Worm (Caenorhabditis elegans) whole organism, early embryonic: ENCODE measurements around the gene natc-2.

Experiments
- B0310.2 ChIP-seq: sonication (generic microtip); optimal IDR thresholded peaks from 2 replicates; lab custom pipeline; 2016; ENCODE audit warnings: mild to moderate bottlenecking, missing genetic modification characterization, missing compliant biosample characterization
- F13C5.2 ChIP-seq: sonication (generic microtip); optimal IDR thresholded peaks from 2 replicates; lab custom pipeline; 2017; ENCODE audit warnings: mild to moderate bottlenecking, missing genetic modification characterization, inconsistent platforms, missing compliant biosample characterization
- aly-1 ChIP-seq: sonication (generic microtip); optimal IDR thresholded peaks from 2 replicates; lab custom pipeline; 2016; ENCODE audit warnings: missing genetic modification characterization, missing compliant biosample characterization
- ama-1 ChIP-seq: fragments of 150-350 bp; optimal IDR thresholded peaks from 2 replicates; lab custom pipeline; 2014
- ceh-13 ChIP-seq: fragments of 200-800 bp; sonication (Bioruptor generic); optimal IDR thresholded peaks from 2 replicates; lab custom pipeline; 2018; ENCODE audit warnings: mild to moderate bottlenecking, missing genetic modification characterization, missing compliant biosample characterization
- ceh-36 ChIP-seq: sonication (generic microtip); optimal IDR thresholded peaks from 2 replicates; lab custom pipeline; 2016; ENCODE audit warnings: missing genetic modification characterization, inconsistent platforms, missing compliant biosample characterization
- ets-7 ChIP-seq: sonication (generic microtip); optimal IDR thresholded peaks from 2 replicates; lab custom pipeline; 2016; ENCODE audit warnings: missing genotype, missing genetic modification characterization, missing compliant biosample characterization
- flt-1 ChIP-seq: fragments of 200-800 bp; sonication (Bioruptor generic); IDR thresholded peaks from 2 replicates; pipeline ENCODE4 v1.3.6; 2022; ENCODE audit warnings: missing genetic modification characterization, missing compliant biosample characterization
- hmbx-1 ChIP-seq: sonication (generic microtip); optimal IDR thresholded peaks from 2 replicates; lab custom pipeline; 2016; ENCODE audit warnings: mild to moderate bottlenecking, missing genetic modification characterization, missing compliant biosample characterization
- hmg-4 ChIP-seq: fragments of 200-800 bp; sonication (Bioruptor generic); optimal IDR thresholded peaks from 2 replicates; lab custom pipeline; 2018; ENCODE audit warnings: mild to moderate bottlenecking, missing genetic modification characterization, missing compliant biosample characterization
- hnd-1 ChIP-seq: sonication (generic microtip); optimal IDR thresholded peaks from 2 replicates; lab custom pipeline; 2016; ENCODE audit warnings: missing genetic modification characterization, missing compliant biosample characterization
- pes-1 ChIP-seq: fragments of 200-800 bp; sonication (Bioruptor generic); IDR thresholded peaks from 2 replicates; pipeline ENCODE4 v1.3.6; 2022; ENCODE audit warnings: missing genetic modification reagents, missing genetic modification characterization, missing compliant biosample characterization
- scrt-1 ChIP-seq: fragments of 200-800 bp; sonication (Bioruptor generic); IDR thresholded peaks from 2 replicates; pipeline ENCODE4 v1.3.6; 2022; ENCODE audit warnings: missing genetic modification characterization, missing compliant biosample characterization
- sea-1 ChIP-seq: fragments of 200-800 bp; sonication (Bioruptor generic); conservative IDR thresholded peaks from 2 replicates; pipeline ENCODE4 v1.3.6; 2022; ENCODE audit warnings: missing genetic modification characterization, missing compliant biosample characterization
- tbx-11 ChIP-seq: fragments of 200-800 bp; sonication (Bioruptor generic); IDR thresholded peaks from 2 replicates; pipeline ENCODE4 v1.3.6; 2022; ENCODE audit warnings: missing genetic modification characterization, missing compliant biosample characterization
- tbx-37 ChIP-seq: fragments of 200-800 bp; sonication (Bioruptor generic); conservative IDR thresholded peaks from 2 replicates; pipeline ENCODE4 v1.3.6; 2022; ENCODE audit warnings: missing genetic modification reagents, missing genetic modification characterization, missing compliant biosample characterization
- tra-4 ChIP-seq: sonication (generic microtip); optimal IDR thresholded peaks from 2 replicates; lab custom pipeline; 2017; ENCODE audit warnings: missing genetic modification characterization, missing compliant biosample characterization

The natc-2 gene

DNA sequence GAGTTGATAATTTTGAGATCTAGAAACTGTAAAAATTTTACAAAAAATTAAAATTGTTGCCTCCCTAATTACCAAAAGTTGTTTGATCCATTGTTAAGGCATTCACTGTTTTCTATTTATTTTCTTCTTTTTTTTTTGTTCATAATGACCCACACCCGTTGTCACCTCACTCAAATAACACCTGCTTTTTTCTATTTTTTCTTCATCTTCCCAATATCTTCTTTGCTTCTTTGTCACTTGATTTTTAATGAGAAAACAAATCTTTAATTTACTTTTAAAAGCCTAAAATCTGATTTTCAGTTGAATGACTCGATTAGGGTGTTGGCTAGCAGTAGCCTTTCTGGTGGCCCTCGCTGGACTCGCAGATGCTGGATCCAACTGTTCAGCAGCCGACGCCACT is 29.5 kb downstream of the natc-2 start, which contains the start of gene ncx-2:
TSS of gene ncx-2 (plus strand) at position 301 of the 400 bp plus-strand sequence.
- TF ChIP-seq hnd-1 (tag; lab: Kevin White, UChicago): no peak
- TF ChIP-seq tra-4 (tag; lab: Kevin White, UChicago): no peak
- TF ChIP-seq tbx-37: no peak
- TF ChIP-seq sea-1 (GFP tag; lab: Robert Waterston, UW): no peak
- no peak for TF ChIP-seq flt-1 (GFP tag; lab: Robert Waterston, UW)
- TF ChIP-seq ceh-36 (tag; lab: Kevin White, UChicago): no peak
- no peak for TF ChIP-seq aly-1 (tag; lab: Kevin White, UChicago)
- TF ChIP-seq ceh-13 (GFP tag; lab: Kevin White, UChicago): no peak
- no peak for TF ChIP-seq tbx-11 (GFP tag; lab: Robert Waterston, UW)

DNA sequence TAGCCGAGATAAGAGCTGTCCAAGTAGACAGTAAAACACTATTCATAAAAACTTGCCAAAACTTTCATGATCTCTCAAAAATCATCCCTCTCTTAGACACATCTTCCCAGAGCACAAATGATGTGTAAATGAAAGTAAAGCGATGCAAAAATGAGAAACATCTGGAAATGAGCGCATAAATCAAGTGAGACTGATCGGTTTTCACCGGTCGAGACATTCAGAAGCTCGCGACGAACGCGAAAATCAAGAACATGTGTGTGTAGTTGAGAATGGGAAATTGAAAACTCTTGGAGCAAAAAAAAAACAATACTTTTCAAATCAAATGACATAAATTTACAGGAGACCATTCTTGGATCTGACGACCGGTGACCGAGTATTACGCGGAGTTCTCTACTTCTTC is 30.5 kb downstream of the natc-2 start:
- TF ChIP-seq pes-1 (GFP tag; lab: Robert Waterston, UW): no peak
- TF ChIP-seq hmbx-1 (tag; lab: Kevin White, UChicago): no peak
- no peak for TF ChIP-seq ets-7 (tag; lab: Kevin White, UChicago)
- no peak for TF ChIP-seq F13C5.2 (tag; lab: Kevin White, UChicago)
- no peak for TF ChIP-seq aly-1 (tag; lab: Kevin White, UChicago)
- TF ChIP-seq flt-1 (GFP tag; lab: Robert Waterston, UW): no peak
- no peak for TF ChIP-seq hnd-1 (tag; lab: Kevin White, UChicago)
- TF ChIP-seq ceh-13 (GFP tag; lab: Kevin White, UChicago): no peak
- TF ChIP-seq tbx-37: no peak
- no peak for TF ChIP-seq tbx-11 (GFP tag; lab: Robert Waterston, UW)
- TF ChIP-seq tra-4 (tag; lab: Kevin White, UChicago): no peak
- TF ChIP-seq sea-1 (GFP tag; lab: Robert Waterston, UW): no peak
- TF ChIP-seq ama-1: no peak
- no peak for TF ChIP-seq hmg-4
- TF ChIP-seq B0310.2 (tag; lab: Kevin White, UChicago): no peak
- no peak for TF ChIP-seq scrt-1 (GFP tag; lab: Robert Waterston, UW)
- no peak for TF ChIP-seq ceh-36 (tag; lab: Kevin White, UChicago)

DNA sequence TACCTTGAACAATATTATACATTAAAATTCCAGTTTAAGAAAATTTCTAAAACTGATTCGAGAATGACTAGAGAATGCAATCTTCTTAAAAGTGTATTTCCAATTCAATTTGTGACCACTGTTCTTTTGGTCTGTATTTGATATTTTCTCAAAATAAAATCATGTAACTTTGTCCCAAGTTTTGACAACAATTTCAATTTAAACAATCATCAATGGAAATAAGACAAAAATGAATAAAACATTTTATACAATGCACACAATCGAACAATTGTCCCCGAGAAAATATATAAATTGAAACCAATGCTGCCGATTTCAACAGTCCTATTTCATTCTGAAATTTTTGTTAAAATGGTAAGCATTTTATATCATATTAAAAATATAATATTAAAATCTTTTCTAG is 37.8 kb downstream of the natc-2 start, which contains the start of gene C10G8.4:
TSS of gene C10G8.4 (plus strand) at position 301 of the 400 bp plus-strand sequence.
- TF ChIP-seq flt-1 (GFP tag; lab: Robert Waterston, UW): no peak
- TF ChIP-seq tra-4 (tag; lab: Kevin White, UChicago): no peak
- no peak for TF ChIP-seq tbx-37
- no peak for TF ChIP-seq ets-7 (tag; lab: Kevin White, UChicago)
- TF ChIP-seq B0310.2 (tag; lab: Kevin White, UChicago): no peak
- no peak for TF ChIP-seq scrt-1 (GFP tag; lab: Robert Waterston, UW)
- TF ChIP-seq pes-1 (GFP tag; lab: Robert Waterston, UW): no peak
- no peak for TF ChIP-seq F13C5.2 (tag; lab: Kevin White, UChicago)
- no peak for TF ChIP-seq hnd-1 (tag; lab: Kevin White, UChicago)

DNA sequence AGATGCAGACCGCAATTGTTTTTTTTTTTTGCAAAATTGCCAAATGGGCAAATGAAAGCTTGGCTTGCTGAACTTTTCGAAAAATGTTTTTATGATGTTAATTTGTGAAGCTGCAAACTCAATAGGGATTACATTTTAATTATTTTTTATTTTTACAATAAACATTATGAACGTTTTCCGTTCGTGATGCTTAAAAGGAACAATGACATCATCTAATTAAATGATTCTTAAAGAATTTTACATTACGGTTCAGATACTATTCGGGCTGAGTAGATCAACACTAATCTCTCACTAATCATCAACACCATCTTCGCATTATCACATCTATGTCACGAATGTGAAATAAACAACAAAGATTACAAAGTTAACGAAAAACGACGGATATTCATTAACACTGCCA is 38.6 kb downstream of the natc-2 start, which contains the start of gene C10G8.3:
TSS of gene C10G8.3 (plus strand) at position 301 of the 400 bp plus-strand sequence.
- TF ChIP-seq scrt-1 (GFP tag; lab: Robert Waterston, UW): no peak
- TF ChIP-seq flt-1 (GFP tag; lab: Robert Waterston, UW): no peak
- no peak for TF ChIP-seq ceh-13 (GFP tag; lab: Kevin White, UChicago)
- TF ChIP-seq B0310.2 (tag; lab: Kevin White, UChicago): no peak
- TF ChIP-seq tbx-37: no peak
- TF ChIP-seq hnd-1 (tag; lab: Kevin White, UChicago): no peak
- no peak for TF ChIP-seq aly-1 (tag; lab: Kevin White, UChicago)
- TF ChIP-seq ceh-36 (tag; lab: Kevin White, UChicago): no peak
- no peak for TF ChIP-seq F13C5.2 (tag; lab: Kevin White, UChicago)
- no peak for TF ChIP-seq hmbx-1 (tag; lab: Kevin White, UChicago)
- no peak for TF ChIP-seq tbx-11 (GFP tag; lab: Robert Waterston, UW)
- TF ChIP-seq hmg-4: no peak
- no peak for TF ChIP-seq pes-1 (GFP tag; lab: Robert Waterston, UW)
- TF ChIP-seq ama-1: no peak
- TF ChIP-seq ets-7 (tag; lab: Kevin White, UChicago): no peak
- TF ChIP-seq sea-1 (GFP tag; lab: Robert Waterston, UW): no peak
- no peak for TF ChIP-seq tra-4 (tag; lab: Kevin White, UChicago)

DNA sequence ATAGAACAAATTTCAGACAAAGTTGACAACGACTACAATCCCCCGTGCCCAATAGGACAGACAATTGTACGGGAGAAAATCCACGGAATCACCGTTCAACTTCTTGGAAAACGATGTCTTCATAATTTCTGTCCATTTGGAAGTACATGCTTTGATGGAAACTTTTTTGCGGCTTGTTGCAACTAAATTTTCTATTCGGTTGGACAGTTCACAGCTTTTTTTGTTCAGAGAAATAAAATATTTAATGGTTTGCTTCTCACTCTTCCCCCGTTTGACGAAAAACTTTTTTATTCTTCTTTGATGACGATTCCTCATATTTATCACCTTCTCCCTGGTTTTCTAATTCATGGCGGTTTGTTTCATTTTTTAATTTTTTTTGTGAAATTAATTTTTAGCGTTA is 40.2 kb downstream of the natc-2 start, which contains the start of gene C10G8.2:
TSS of gene C10G8.2 (plus strand) at position 301 of the 400 bp plus-strand sequence.
- TF ChIP-seq sea-1 (GFP tag; lab: Robert Waterston, UW) (no peak), hnd-1 (tag; lab: Kevin White, UChicago) (no peak), aly-1 (tag; lab: Kevin White, UChicago) (no peak), tbx-37 (no peak), scrt-1 (GFP tag; lab: Robert Waterston, UW) (no peak), F13C5.2 (tag; lab: Kevin White, UChicago) (no peak), B0310.2 (tag; lab: Kevin White, UChicago) (no peak), tra-4 (tag; lab: Kevin White, UChicago) (no peak), hmbx-1 (tag; lab: Kevin White, UChicago) (no peak), ceh-36 (tag; lab: Kevin White, UChicago) (no peak), ama-1 (no peak), ets-7 (tag; lab: Kevin White, UChicago) (no peak)

DNA sequence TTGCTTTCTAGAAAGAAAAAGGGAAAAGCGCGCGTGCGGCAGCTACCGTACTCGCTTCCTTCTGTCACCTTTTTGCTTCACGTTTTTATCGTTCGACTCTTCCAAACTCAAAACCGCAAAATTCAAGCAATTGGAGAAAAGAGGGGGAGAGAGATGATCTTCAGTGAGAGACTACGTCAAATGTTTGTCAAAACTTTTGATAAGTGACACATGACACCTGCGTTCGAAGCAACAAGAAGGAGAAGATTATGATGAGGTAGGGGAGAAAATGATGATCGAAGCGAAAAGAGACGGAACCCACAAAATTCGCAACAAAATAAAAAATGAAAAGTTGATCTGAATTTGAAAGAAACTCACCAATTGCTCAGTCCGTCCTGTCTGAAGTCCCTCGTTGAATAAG is 44.5 kb downstream of the natc-2 start:
- TF ChIP-seq ceh-36 (tag; lab: Kevin White, UChicago): no peak

DNA sequence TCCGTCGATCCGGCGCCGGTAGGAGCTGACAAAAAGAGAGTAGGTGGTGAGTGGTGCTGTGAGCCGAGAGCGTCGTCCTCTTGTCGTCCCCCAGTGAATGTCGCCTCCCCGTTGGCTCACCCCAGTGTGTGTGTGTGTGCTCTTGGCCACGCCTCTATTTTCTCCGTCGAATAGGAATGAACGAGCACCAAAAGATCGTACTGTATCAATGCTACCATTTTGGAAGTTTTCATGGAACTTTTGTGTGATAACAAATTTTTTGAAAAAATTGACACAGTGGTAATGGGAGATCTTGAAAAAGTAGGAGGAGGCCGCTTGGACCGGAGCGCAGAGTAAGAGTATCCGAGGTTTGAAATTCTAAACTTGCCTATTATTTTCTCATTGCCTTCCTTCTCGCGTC is 45.6 kb downstream of the natc-2 start, which contains the start of gene ceh-34:
TSS of gene ceh-34 (minus strand) at position 101 of the 400 bp plus-strand sequence.
- TF ChIP-seq ceh-36 (tag; lab: Kevin White, UChicago): no peak
- TF ChIP-seq ets-7 (tag; lab: Kevin White, UChicago): no peak
- 0 out of 2 replicates have a peak, but pooled peaks have one; percentile 45 for TF ChIP-seq scrt-1 (GFP tag; lab: Robert Waterston, UW)
- no peak for TF ChIP-seq tbx-11 (GFP tag; lab: Robert Waterston, UW)
- no peak for TF ChIP-seq ama-1
- no peak for TF ChIP-seq tra-4 (tag; lab: Kevin White, UChicago)
